Worm (Caenorhabditis elegans) whole organism, midembryonic: ENCODE data around the gene M163.1.
"Not testable (repeated sequence)": the region's sequence is repeated elsewhere in the genome, so short reads cannot be mapped to it uniquely, and the experiment has no call there.

Experiments used
- T22C8.4 ChIP-seq: fragments of 200-800 bp; sonication (Bioruptor generic); IDR thresholded peaks from 2 replicates; pipeline ENCODE4 v1.3.6; 2022; ENCODE audit warnings: missing genetic modification characterization, missing compliant biosample characterization
- cog-1 ChIP-seq: sonication (generic microtip); optimal IDR thresholded peaks from 2 replicates; lab custom pipeline; 2016; ENCODE audit warnings: missing genetic modification characterization, missing compliant biosample characterization
- flt-1 ChIP-seq: fragments of 200-800 bp; sonication (Bioruptor generic); IDR thresholded peaks from 2 replicates; pipeline ENCODE4 v1.3.6; 2022; ENCODE audit warnings: missing genetic modification characterization, missing compliant biosample characterization
- klf-2 ChIP-seq: fragments of 200-800 bp; sonication (Bioruptor generic); conservative IDR thresholded peaks from 2 replicates; pipeline ENCODE4 v1.3.6; 2022; ENCODE audit warnings: missing genetic modification reagents, missing genetic modification characterization, missing compliant biosample characterization
- med-1 ChIP-seq: sonication (generic microtip); optimal IDR thresholded peaks from 2 replicates; lab custom pipeline; 2017; ENCODE audit warnings: missing genetic modification characterization, mild to moderate bottlenecking, missing compliant biosample characterization, antibody characterized with exemption, missing genetic modification reagents; ENCODE audit not compliant: insufficient read depth
- ref-1 ChIP-seq: fragments of 200-800 bp; sonication (Bioruptor generic); conservative IDR thresholded peaks from 2 replicates; pipeline ENCODE4 v1.3.6; 2022; ENCODE audit warnings: missing genetic modification reagents, missing genetic modification characterization, missing compliant biosample characterization
- tab-1 ChIP-seq: fragments of 200-800 bp; sonication (Bioruptor generic); IDR thresholded peaks from 2 replicates; pipeline ENCODE4 v1.3.6; 2022; ENCODE audit warnings: missing genetic modification characterization, missing compliant biosample characterization
- ztf-23 ChIP-seq: fragments of 200-800 bp; sonication (Bioruptor generic); IDR thresholded peaks from 2 replicates; pipeline ENCODE4 v1.3.6; 2022; ENCODE audit warnings: missing genetic modification reagents, missing genetic modification characterization, missing compliant biosample characterization
- ztf-29 ChIP-seq: fragments of 200-800 bp; sonication (Bioruptor generic); IDR thresholded peaks from 2 replicates; pipeline ENCODE4 v1.3.6; 2022; ENCODE audit warnings: missing genetic modification reagents, missing genetic modification characterization, missing compliant biosample characterization

M163.1 gene

ce11 chrX:14534117-14534516 is 30.5 kb upstream of the M163.1 start, which contains the start of gene T24C2.5:
TSS of gene T24C2.5 (plus strand) at chrX:14534417.
- TF ChIP-seq ztf-23 (GFP tag; lab: Robert Waterston, UW) (no peak), klf-2 (GFP tag; lab: Robert Waterston, UW) (no peak)

ce11 chrX:14530107-14530506 is 26.5 kb upstream of the M163.1 start, which contains the start of gene nspc-20:
TSS of gene nspc-20 (minus strand) at chrX:14530207.
- TF ChIP-seq med-1 (GFP tag; lab: Kevin White, UChicago) (no peak), T22C8.4 (GFP tag; lab: Robert Waterston, UW) (no peak), ref-1 (GFP tag; lab: Robert Waterston, UW) (no peak), flt-1 (GFP tag; lab: Robert Waterston, UW) (no peak), ztf-29 (GFP tag; lab: Robert Waterston, UW) (no peak), tab-1 (no peak), klf-2 (GFP tag; lab: Robert Waterston, UW) (no peak), cog-1 (tag; lab: Kevin White, UChicago) (no peak), ztf-23 (GFP tag; lab: Robert Waterston, UW) (no peak)

DNA sequence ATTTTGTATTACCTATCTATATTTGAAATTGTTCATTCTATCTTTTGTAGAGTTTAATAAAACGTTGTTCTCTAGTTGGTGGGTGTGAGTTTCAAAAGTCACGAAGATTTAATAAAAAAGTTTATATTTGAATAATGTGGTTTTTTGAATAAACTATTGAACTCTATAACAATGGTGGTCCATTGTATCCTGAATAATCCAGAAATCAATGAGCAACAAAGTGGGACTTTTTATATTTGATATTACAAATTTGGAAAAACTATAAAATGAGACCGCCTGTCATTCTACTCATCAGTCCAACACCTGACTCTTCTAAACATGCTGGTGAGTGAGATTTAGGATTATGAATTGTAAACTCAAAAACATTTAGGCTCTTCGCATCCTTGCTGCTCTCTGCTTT is 24.8 kb upstream of the M163.1 start, which contains the start of gene nspc-19:
Gene nspc-19, plus strand, starts transcription at position 301 of the 400 bp plus-strand sequence.
- not testable (repeated sequence) for TF ChIP-seq ztf-23, ref-1, klf-2 (GFP tag; lab: Robert Waterston, UW)

DNA sequence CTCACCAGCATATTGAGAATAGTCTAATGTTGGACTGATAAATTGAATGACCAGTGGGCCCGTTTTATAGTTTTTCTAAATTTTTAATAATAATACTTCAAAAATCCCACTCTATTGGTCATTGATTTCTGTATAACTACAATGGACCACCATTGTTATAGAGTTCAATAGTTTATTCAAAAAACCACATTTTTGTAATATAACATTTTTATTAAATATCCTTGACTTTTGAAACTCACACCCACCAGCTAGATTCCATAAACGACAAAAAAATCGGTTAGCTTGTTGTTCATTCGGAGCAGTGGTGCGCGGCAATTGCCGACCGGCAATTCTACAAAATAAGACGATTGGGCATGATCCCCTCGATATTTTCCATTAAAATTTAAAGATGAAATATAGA is 23.9 kb upstream of the M163.1 start, which contains the start of gene nspc-18:
Gene nspc-18, minus strand, starts transcription at position 101 of the 400 bp plus-strand sequence.
- TF ChIP-seq ztf-29 (GFP tag; lab: Robert Waterston, UW) (no peak), med-1 (GFP tag; lab: Kevin White, UChicago) (no peak), T22C8.4 (GFP tag; lab: Robert Waterston, UW) (no peak), flt-1 (GFP tag; lab: Robert Waterston, UW) (no peak), tab-1 (no peak), ref-1 (GFP tag; lab: Robert Waterston, UW) (no peak)

- TF ChIP-seq med-1 (GFP tag; lab: Kevin White, UChicago) (peak; percentile 46), ztf-29 (GFP tag; lab: Robert Waterston, UW) (peak; percentile 75), ref-1 (GFP tag; lab: Robert Waterston, UW) (no peak), flt-1 (GFP tag; lab: Robert Waterston, UW) (peak; percentile 89), klf-2 (GFP tag; lab: Robert Waterston, UW) (peak; percentile 55; the same call in 1 of the 2 replicates), tab-1 (no peak; the same call in 1 of the 2 replicates), T22C8.4 (GFP tag; lab: Robert Waterston, UW) (peak; percentile 99), ztf-23 (GFP tag; lab: Robert Waterston, UW) (peak; percentile 89), cog-1 (tag; lab: Kevin White, UChicago) (peak; percentile 99)
Measured at ce11 chrX:14525325-14526305, 22.0 kb upstream of the M163.1 start.

ce11 chrX:14525081-14525324 is 21.4 kb upstream of the M163.1 start, which contains the start of gene nspc-17:
TSS of gene nspc-17 (minus strand) at chrX:14525181.
- TF ChIP-seq ztf-29 (GFP tag; lab: Robert Waterston, UW); ref-1 (GFP tag; lab: Robert Waterston, UW); med-1 (GFP tag; lab: Kevin White, UChicago): not testable (repeated sequence)

ce11 chrX:14523275-14523674 is 19.7 kb upstream of the M163.1 start, which contains the start of gene nspc-16:
TSS of gene nspc-16 (plus strand) at chrX:14523575.
- TF ChIP-seq ztf-23 (GFP tag; lab: Robert Waterston, UW) (no peak), ref-1 (GFP tag; lab: Robert Waterston, UW) (no peak), klf-2 (GFP tag; lab: Robert Waterston, UW) (no peak), T22C8.4 (GFP tag; lab: Robert Waterston, UW) (no peak), tab-1 (no peak), ztf-29 (GFP tag; lab: Robert Waterston, UW) (no peak), flt-1 (GFP tag; lab: Robert Waterston, UW) (no peak), med-1 (GFP tag; lab: Kevin White, UChicago) (no peak), cog-1 (tag; lab: Kevin White, UChicago) (no peak)

- no peak for TF ChIP-seq ztf-23 (GFP tag; lab: Robert Waterston, UW)
- no peak for TF ChIP-seq T22C8.4 (GFP tag; lab: Robert Waterston, UW)
- no peak for TF ChIP-seq tab-1
- no peak for TF ChIP-seq cog-1 (tag; lab: Kevin White, UChicago)
- no peak for TF ChIP-seq ref-1 (GFP tag; lab: Robert Waterston, UW)
- no peak for TF ChIP-seq klf-2 (GFP tag; lab: Robert Waterston, UW)
- no peak for TF ChIP-seq flt-1 (GFP tag; lab: Robert Waterston, UW)
- TF ChIP-seq ztf-29 (GFP tag; lab: Robert Waterston, UW), result no peak
- TF ChIP-seq med-1 (GFP tag; lab: Kevin White, UChicago), result no peak
Measured at ce11 chrX:14520463-14520862, 16.8 kb upstream of the M163.1 start, which contains the start of gene D1025.1. TSS of gene D1025.1 (plus strand) at chrX:14520763.

DNA sequence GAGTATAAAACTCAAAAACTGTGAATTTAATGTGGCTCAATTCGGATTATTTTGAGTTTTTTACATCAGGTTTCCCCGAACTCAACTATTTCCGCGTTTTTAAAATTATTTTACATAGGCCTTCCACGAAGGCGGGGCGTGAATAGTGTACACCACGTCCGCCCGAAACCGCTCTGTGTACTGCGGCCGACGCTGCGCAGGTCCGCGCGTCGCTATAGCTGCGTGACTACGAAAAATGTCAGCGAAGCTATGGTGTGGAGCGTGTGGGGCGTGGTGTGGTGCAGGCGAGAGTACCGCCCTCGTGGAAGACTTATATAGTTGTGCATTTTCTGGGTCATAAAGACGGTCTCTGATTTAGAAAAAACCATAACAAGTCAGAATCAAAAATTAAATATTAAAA is 14.2 kb upstream of the M163.1 start:
- TF ChIP-seq ztf-23 (GFP tag; lab: Robert Waterston, UW), result no peak
- no peak for TF ChIP-seq flt-1 (GFP tag; lab: Robert Waterston, UW)
- no peak for TF ChIP-seq med-1 (GFP tag; lab: Kevin White, UChicago)
- TF ChIP-seq ref-1 (GFP tag; lab: Robert Waterston, UW), result no peak
- no peak for TF ChIP-seq klf-2 (GFP tag; lab: Robert Waterston, UW)
- TF ChIP-seq ztf-29 (GFP tag; lab: Robert Waterston, UW), result no peak
- TF ChIP-seq tab-1, result no peak
- no peak for TF ChIP-seq cog-1 (tag; lab: Kevin White, UChicago)
- TF ChIP-seq T22C8.4 (GFP tag; lab: Robert Waterston, UW), result no peak
